Worm (Caenorhabditis elegans): ENCODE results near the gene meg-1.

meg-1 gene

ce11 chrX:13963203-13963602, 33.8 kb upstream of the meg-1 start, which contains the start of gene F48F7.3:
TSS of gene F48F7.3 (plus strand) at chrX:13963503.
- no peak for TF ChIP-seq hmbx-1 (tag; optimal IDR thresholded peaks at IDR 0.05)
- TF ChIP-seq pes-1 (GFP tag; IDR thresholded peaks at IDR 0.05): no peak
- no peak for TF ChIP-seq tbx-11 (GFP tag; IDR thresholded peaks at IDR 0.05)
- TF ChIP-seq tra-4 (tag; optimal IDR thresholded peaks at IDR 0.05): no peak
- TF ChIP-seq flt-1 (GFP tag; IDR thresholded peaks at IDR 0.05): no peak
- TF ChIP-seq hmg-4 (GFP tag; optimal IDR thresholded peaks at IDR 0.05): no peak
- TF ChIP-seq ets-7 (tag; optimal IDR thresholded peaks at IDR 0.05): no peak
- no peak for TF ChIP-seq tbx-37 (GFP tag; conservative IDR thresholded peaks at IDR 0.05)
- no peak for TF ChIP-seq ceh-36 (tag; optimal IDR thresholded peaks at IDR 0.05)
- TF ChIP-seq ceh-13 (GFP tag; optimal IDR thresholded peaks at IDR 0.05): no peak
- TF ChIP-seq hnd-1 (tag; optimal IDR thresholded peaks at IDR 0.05): no peak
- TF ChIP-seq ama-1 (optimal IDR thresholded peaks at IDR 0.05): no peak
- TF ChIP-seq scrt-1 (GFP tag; IDR thresholded peaks at IDR 0.05): no peak
- TF ChIP-seq F13C5.2 (tag; optimal IDR thresholded peaks at IDR 0.05): no peak
- no peak for TF ChIP-seq aly-1 (tag; optimal IDR thresholded peaks at IDR 0.05)

- TF ChIP-seq pes-1 (GFP tag; IDR thresholded peaks at IDR 0.05) (no peak), scrt-1 (GFP tag; IDR thresholded peaks at IDR 0.05) (no peak), tbx-37 (GFP tag; conservative IDR thresholded peaks at IDR 0.05) (no peak), ama-1 (optimal IDR thresholded peaks at IDR 0.05) (no peak), hmg-4 (GFP tag; optimal IDR thresholded peaks at IDR 0.05) (no peak), F13C5.2 (tag; optimal IDR thresholded peaks at IDR 0.05) (no peak), ets-7 (tag; optimal IDR thresholded peaks at IDR 0.05) (no peak)
Observed at ce11 chrX:13959849-13960248, 30.4 kb upstream of the meg-1 start, which contains the start of gene syx-2. TSS of gene syx-2 (plus strand) at chrX:13960149.

DNA sequence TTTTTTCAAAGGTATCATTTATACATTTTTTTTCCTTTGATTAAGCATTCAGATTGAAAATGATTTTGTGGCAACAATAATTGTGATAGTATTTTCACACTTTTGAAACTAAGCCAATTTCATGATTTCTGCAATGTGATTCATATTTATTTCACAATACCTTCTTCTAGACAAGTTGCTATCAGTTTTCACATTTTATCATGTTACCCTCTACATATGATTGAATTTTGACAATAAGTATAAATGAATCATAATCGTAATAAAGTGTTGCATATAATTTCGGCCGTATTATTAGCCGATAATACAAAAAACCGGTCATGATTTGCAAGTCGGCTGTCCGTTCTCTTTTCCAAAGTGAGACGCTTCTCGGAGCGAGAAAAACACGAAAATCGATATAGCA, 29.9 kb upstream of the meg-1 start:
- no peak for TF ChIP-seq hnd-1 (tag; optimal IDR thresholded peaks at IDR 0.05)
- TF ChIP-seq flt-1 (GFP tag; IDR thresholded peaks at IDR 0.05): no peak

DNA sequence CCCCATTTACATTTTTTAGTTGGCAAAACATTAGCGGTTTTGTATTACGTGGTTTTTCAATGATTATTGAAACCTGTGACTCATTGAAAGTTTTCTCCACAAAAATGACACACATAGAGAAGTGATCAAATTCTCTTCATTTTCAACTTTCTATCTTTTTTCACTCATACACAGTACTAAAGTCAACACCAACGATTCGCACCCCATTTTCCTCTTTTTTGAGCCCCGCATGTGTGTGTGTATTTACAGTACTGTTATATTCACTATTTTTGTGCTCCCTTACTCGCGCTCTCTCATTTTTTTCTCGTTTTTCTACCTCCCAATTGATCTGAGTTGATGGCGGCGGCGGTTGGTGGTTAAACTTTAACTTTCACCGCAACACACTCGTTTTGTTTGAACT, 29.0 kb upstream of the meg-1 start:
- TF ChIP-seq ceh-36 (tag; optimal IDR thresholded peaks at IDR 0.05): no peak
- no peak for TF ChIP-seq tbx-37 (GFP tag; conservative IDR thresholded peaks at IDR 0.05)
- no peak for TF ChIP-seq B0310.2 (tag; optimal IDR thresholded peaks at IDR 0.05)
- no peak for TF ChIP-seq ets-7 (tag; optimal IDR thresholded peaks at IDR 0.05)
- no peak for TF ChIP-seq ceh-13 (GFP tag; optimal IDR thresholded peaks at IDR 0.05)
- TF ChIP-seq hmg-4 (GFP tag; optimal IDR thresholded peaks at IDR 0.05): no peak
- no peak for TF ChIP-seq scrt-1 (GFP tag; IDR thresholded peaks at IDR 0.05)
- no peak for TF ChIP-seq tra-4 (tag; optimal IDR thresholded peaks at IDR 0.05)
- TF ChIP-seq hmbx-1 (tag; optimal IDR thresholded peaks at IDR 0.05): no peak
- TF ChIP-seq aly-1 (tag; optimal IDR thresholded peaks at IDR 0.05): no peak
- TF ChIP-seq pes-1 (GFP tag; IDR thresholded peaks at IDR 0.05): no peak
- TF ChIP-seq F13C5.2 (tag; optimal IDR thresholded peaks at IDR 0.05): no peak
- no peak for TF ChIP-seq sea-1 (GFP tag; conservative IDR thresholded peaks at IDR 0.05)
- no peak for TF ChIP-seq tbx-11 (GFP tag; IDR thresholded peaks at IDR 0.05)
- TF ChIP-seq hnd-1 (tag; optimal IDR thresholded peaks at IDR 0.05): no peak
- no peak for TF ChIP-seq flt-1 (GFP tag; IDR thresholded peaks at IDR 0.05)
- no peak for TF ChIP-seq ama-1 (optimal IDR thresholded peaks at IDR 0.05)

ce11 chrX:13952347-13952746, 22.9 kb upstream of the meg-1 start:
- TF ChIP-seq hmbx-1 (tag; optimal IDR thresholded peaks at IDR 0.05): no peak
- no peak for TF ChIP-seq scrt-1 (GFP tag; IDR thresholded peaks at IDR 0.05)
- TF ChIP-seq tbx-37 (GFP tag; conservative IDR thresholded peaks at IDR 0.05): no peak
- no peak for TF ChIP-seq ceh-36 (tag; optimal IDR thresholded peaks at IDR 0.05)
- no peak for TF ChIP-seq aly-1 (tag; optimal IDR thresholded peaks at IDR 0.05)
- no peak for TF ChIP-seq flt-1 (GFP tag; IDR thresholded peaks at IDR 0.05)
- no peak for TF ChIP-seq F13C5.2 (tag; optimal IDR thresholded peaks at IDR 0.05)
- no peak for TF ChIP-seq sea-1 (GFP tag; conservative IDR thresholded peaks at IDR 0.05)
- no peak for TF ChIP-seq pes-1 (GFP tag; IDR thresholded peaks at IDR 0.05)
- TF ChIP-seq B0310.2 (tag; optimal IDR thresholded peaks at IDR 0.05): no peak

DNA sequence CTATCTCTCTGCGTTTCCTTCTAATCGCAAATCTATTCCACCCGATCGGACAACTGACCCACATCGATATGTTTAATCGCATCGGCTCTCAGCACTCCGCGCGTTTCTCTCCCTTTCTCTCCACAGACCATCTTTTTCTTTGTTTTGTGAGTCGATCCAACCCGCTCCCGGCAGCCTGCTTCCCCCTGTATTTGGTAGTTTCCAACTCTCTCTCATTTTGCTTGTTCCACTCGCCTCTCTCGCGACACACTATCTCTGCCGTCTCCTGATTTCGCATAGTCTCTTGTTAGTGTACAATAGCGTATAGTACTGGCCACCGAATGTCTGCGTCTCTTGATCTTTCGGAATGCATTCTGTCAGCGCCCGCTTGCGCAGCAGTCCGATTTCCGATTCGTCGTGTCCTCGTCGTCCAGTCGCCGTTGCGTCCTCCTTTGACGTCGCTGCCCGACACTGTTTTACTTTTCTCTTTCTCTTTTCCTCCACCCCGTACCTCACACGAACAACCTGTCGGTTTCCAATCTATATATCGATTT, 21.3 kb upstream of the meg-1 start:
- peak; percentile 38 for TF ChIP-seq F13C5.2 (tag; optimal IDR thresholded peaks at IDR 0.05)
- no peak for TF ChIP-seq tbx-11 (GFP tag; IDR thresholded peaks at IDR 0.05)
- TF ChIP-seq aly-1 (tag; optimal IDR thresholded peaks at IDR 0.05): peak; percentile 44
- TF ChIP-seq ceh-36 (tag; optimal IDR thresholded peaks at IDR 0.05): no peak
- no peak for TF ChIP-seq tra-4 (tag; optimal IDR thresholded peaks at IDR 0.05)
- no peak for TF ChIP-seq tbx-37 (GFP tag; conservative IDR thresholded peaks at IDR 0.05)
- no peak for TF ChIP-seq flt-1 (GFP tag; IDR thresholded peaks at IDR 0.05)
- no peak for TF ChIP-seq pes-1 (GFP tag; IDR thresholded peaks at IDR 0.05)
- TF ChIP-seq scrt-1 (GFP tag; IDR thresholded peaks at IDR 0.05): 0 out of 2 replicates have a peak, but pooled peaks have one; percentile 30
- no peak for TF ChIP-seq ceh-13 (GFP tag; optimal IDR thresholded peaks at IDR 0.05)
- TF ChIP-seq ama-1 (optimal IDR thresholded peaks at IDR 0.05): no peak
- no peak for TF ChIP-seq hmbx-1 (tag; optimal IDR thresholded peaks at IDR 0.05)
- no peak for TF ChIP-seq hnd-1 (tag; optimal IDR thresholded peaks at IDR 0.05)
- peak; percentile 81 for TF ChIP-seq hmg-4 (GFP tag; optimal IDR thresholded peaks at IDR 0.05)
- TF ChIP-seq ets-7 (tag; optimal IDR thresholded peaks at IDR 0.05): no peak
- TF ChIP-seq B0310.2 (tag; optimal IDR thresholded peaks at IDR 0.05): peak; percentile 40
- no peak for TF ChIP-seq sea-1 (GFP tag; conservative IDR thresholded peaks at IDR 0.05)

ce11 chrX:13948810-13949209, 19.4 kb upstream of the meg-1 start, which contains the start of gene alg-1:
TSS of gene alg-1 (plus strand) at chrX:13949110.
- TF ChIP-seq hmg-4 (GFP tag; optimal IDR thresholded peaks at IDR 0.05) (no peak), hnd-1 (tag; optimal IDR thresholded peaks at IDR 0.05) (no peak), ceh-36 (tag; optimal IDR thresholded peaks at IDR 0.05) (no peak), tbx-37 (GFP tag; conservative IDR thresholded peaks at IDR 0.05) (no peak), B0310.2 (tag; optimal IDR thresholded peaks at IDR 0.05) (no peak), tra-4 (tag; optimal IDR thresholded peaks at IDR 0.05) (no peak), ets-7 (tag; optimal IDR thresholded peaks at IDR 0.05) (no peak), pes-1 (GFP tag; IDR thresholded peaks at IDR 0.05) (no peak), hmbx-1 (tag; optimal IDR thresholded peaks at IDR 0.05) (no peak), ceh-13 (GFP tag; optimal IDR thresholded peaks at IDR 0.05) (no peak)

Measured in whole organism, early embryonic.